Worm (Caenorhabditis elegans) whole organism, L3 larva: ENCODE data around the gene C40A11.8.

ENCODE experiments used
- R02D3.7 ChIP-seq: fragments of 150-350 bp; optimal IDR thresholded peaks from 2 replicates; lab custom pipeline; 2014; ENCODE audit warnings: missing biosample characterization, missing genetic modification characterization
- ceh-9 ChIP-seq: sonication (generic microtip); optimal IDR thresholded peaks from 2 replicates; lab custom pipeline; 2018; ENCODE audit warnings: missing biosample characterization, missing genetic modification characterization
- lin-39 ChIP-seq: fragments of 150-350 bp; optimal IDR thresholded peaks from 2 replicates; lab custom pipeline; 2018; ENCODE audit warnings: missing biosample characterization, missing genetic modification reagents, missing genetic modification characterization
- nhr-25 ChIP-seq: sonication (generic microtip); optimal IDR thresholded peaks from 2 replicates; lab custom pipeline; 2017; ENCODE audit warnings: missing biosample characterization, missing genetic modification characterization
- pha-4 ChIP-seq: fragments of 150-350 bp; optimal IDR thresholded peaks from 2 replicates; lab custom pipeline; 2014; ENCODE audit warnings: missing biosample characterization, missing genetic modification reagents, missing genetic modification characterization
- pqm-1 ChIP-seq: fragments of 150-350 bp; optimal IDR thresholded peaks from 2 replicates; lab custom pipeline; 2017; ENCODE audit warnings: missing biosample characterization, missing genetic modification characterization, inconsistent platforms
- unc-62 ChIP-seq: fragments of 150-350 bp; sonication (generic microtip); optimal IDR thresholded peaks from 4 replicates; lab custom pipeline; 2014; ENCODE audit warnings: missing biosample characterization, missing genetic modification reagents, missing genetic modification characterization
- ztf-11 ChIP-seq: fragments of 150-350 bp; optimal IDR thresholded peaks from 2 replicates; lab custom pipeline; 2014; ENCODE audit warnings: missing biosample characterization, missing genetic modification characterization

- TF ChIP-seq lin-39 (tag; lab: Kevin White, UChicago) (no peak), pha-4 (tag; lab: Kevin White, UChicago) (no peak), ceh-9 (no peak), R02D3.7 (no peak), nhr-25 (tag; lab: Kevin White, UChicago) (no peak), ztf-11 (tag; lab: Kevin White, UChicago) (no peak), pqm-1 (tag; lab: Kevin White, UChicago) (no peak), unc-62 (GFP tag; lab: Kevin White, UChicago) (no peak)
Observed at ce11 chrII:2109943-2110342, 40.8 kb downstream of the C40A11.8 start, which contains the start of gene R52.5.
